Worm (Caenorhabditis elegans) whole organism, L2 larva: ENCODE data around the gene flor-1.

Source experiments
- C34F6.9 ChIP-seq: fragments of 150-350 bp; optimal IDR thresholded peaks from 2 replicates; lab custom pipeline; 2014; ENCODE audit warnings: missing biosample characterization, missing genetic modification characterization
- F13H6.1 ChIP-seq: sonication (generic microtip); optimal IDR thresholded peaks from 2 replicates; lab custom pipeline; 2016; ENCODE audit warnings: missing genetic modification characterization, missing compliant biosample characterization
- R02D3.7 ChIP-seq: fragments of 150-350 bp; optimal IDR thresholded peaks from 2 replicates; lab custom pipeline; 2014; ENCODE audit warnings: missing biosample characterization, missing genetic modification characterization
- Y55F3AM.14 ChIP-seq: fragments of 200-800 bp; sonication (Bioruptor generic); optimal IDR thresholded peaks from 2 replicates; lab custom pipeline; 2018; ENCODE audit warnings: mild to moderate bottlenecking, missing genetic modification characterization, missing compliant biosample characterization
- ZK546.5 ChIP-seq: sonication (generic microtip); optimal IDR thresholded peaks from 2 replicates; lab custom pipeline; 2017; ENCODE audit warnings: missing biosample characterization, missing genetic modification characterization
- alr-1 ChIP-seq: fragments of 150-350 bp; optimal IDR thresholded peaks from 2 replicates; lab custom pipeline; 2014; ENCODE audit warnings: missing biosample characterization, missing genetic modification characterization
- aly-2 ChIP-seq: fragments of 150-350 bp; optimal IDR thresholded peaks from 2 replicates; lab custom pipeline; 2014; ENCODE audit warnings: missing biosample characterization, missing genetic modification characterization
- ama-1 ChIP-seq: fragments of 150-350 bp; optimal IDR thresholded peaks from 2 replicates; lab custom pipeline; 2018; ENCODE audit warnings: inconsistent platforms
- blmp-1 ChIP-seq: sonication (generic microtip); optimal IDR thresholded peaks from 2 replicates; lab custom pipeline; 2017; ENCODE audit warnings: missing genetic modification characterization, mild to moderate bottlenecking, missing compliant biosample characterization, antibody characterized with exemption, moderate library complexity; ENCODE audit not compliant: insufficient read depth
- ceh-16 ChIP-seq: fragments of 150-350 bp; optimal IDR thresholded peaks from 2 replicates; lab custom pipeline; 2014; ENCODE audit warnings: missing biosample characterization, missing genetic modification characterization
- ceh-82 ChIP-seq: fragments of 150-350 bp; optimal IDR thresholded peaks from 2 replicates; lab custom pipeline; 2014; ENCODE audit warnings: missing biosample characterization, missing genetic modification characterization
- crh-2 ChIP-seq: sonication (generic microtip); optimal IDR thresholded peaks from 2 replicates; lab custom pipeline; 2017; ENCODE audit warnings: missing biosample characterization, missing genetic modification characterization
- dmd-4 ChIP-seq: sonication (generic microtip); optimal IDR thresholded peaks from 2 replicates; lab custom pipeline; 2017; ENCODE audit warnings: missing biosample characterization, missing genetic modification characterization
- egl-27 ChIP-seq: sonication (generic microtip); optimal IDR thresholded peaks from 3 replicates; lab custom pipeline; 2017; ENCODE audit warnings: missing biosample characterization, missing genetic modification reagents, missing genetic modification characterization
- elt-1 ChIP-seq: fragments of 150-350 bp; optimal IDR thresholded peaks from 2 replicates; lab custom pipeline; 2014; ENCODE audit warnings: missing biosample characterization, missing genetic modification characterization
- elt-3 ChIP-seq: sonication (generic microtip); optimal IDR thresholded peaks from 2 replicates; lab custom pipeline; 2017; ENCODE audit warnings: missing biosample characterization, missing genetic modification characterization
- fos-1 ChIP-seq: fragments of 150-350 bp; optimal IDR thresholded peaks from 2 replicates; lab custom pipeline; 2014; ENCODE audit warnings: missing biosample characterization, missing genetic modification characterization
- gmeb-1 ChIP-seq: fragments of 150-350 bp; optimal IDR thresholded peaks from 2 replicates; lab custom pipeline; 2014; ENCODE audit warnings: missing biosample characterization, missing genetic modification characterization
- lin-11 ChIP-seq: fragments of 150-350 bp; sonication (generic microtip); optimal IDR thresholded peaks from 2 replicates; lab custom pipeline; 2014; ENCODE audit warnings: missing biosample characterization, missing genetic modification characterization, inconsistent platforms, mixed read lengths
- lin-13 ChIP-seq: fragments of 150-350 bp; optimal IDR thresholded peaks from 2 replicates; lab custom pipeline; 2014; ENCODE audit warnings: missing biosample characterization, missing genetic modification reagents, missing genetic modification characterization
- lin-39 ChIP-seq: fragments of 150-350 bp; optimal IDR thresholded peaks from 2 replicates; lab custom pipeline; 2014; ENCODE audit warnings: missing biosample characterization, missing genetic modification reagents, missing genetic modification characterization
- lsy-2 ChIP-seq, 2 experiments: fragments of 150-350 bp in 1 of 2; sonication (generic microtip) in 1 of 2; optimal IDR thresholded peaks; 2 replicates each; lab custom pipeline; 2014 to 2017; ENCODE audit warnings: missing biosample characterization in 2 of 2, missing genetic modification characterization in 2 of 2
- mab-5 ChIP-seq: fragments of 150-350 bp; optimal IDR thresholded peaks from 2 replicates; lab custom pipeline; 2014; ENCODE audit warnings: missing biosample characterization, missing genetic modification characterization
- mbf-1 ChIP-seq: sonication (generic microtip); optimal IDR thresholded peaks from 2 replicates; lab custom pipeline; 2017; ENCODE audit warnings: missing biosample characterization, missing genetic modification characterization
- mdl-1 ChIP-seq, 2 experiments: fragments of 150-350 bp in 1 of 2; sonication (generic microtip) in 1 of 2; optimal IDR thresholded peaks; 2 replicates each; lab custom pipeline; 2017; ENCODE audit warnings: missing biosample characterization in 2 of 2, missing genetic modification characterization in 2 of 2
- nhr-10 ChIP-seq: sonication (generic microtip); optimal IDR thresholded peaks from 2 replicates; lab custom pipeline; 2017; ENCODE audit warnings: missing biosample characterization, missing genetic modification characterization
- nhr-11 ChIP-seq: fragments of 150-350 bp; optimal IDR thresholded peaks from 2 replicates; lab custom pipeline; 2014; ENCODE audit warnings: missing biosample characterization, missing genetic modification characterization
- nhr-12 ChIP-seq: fragments of 150-350 bp; optimal IDR thresholded peaks from 2 replicates; lab custom pipeline; 2014; ENCODE audit warnings: missing biosample characterization, missing genetic modification characterization
- nhr-129 ChIP-seq: fragments of 150-350 bp; optimal IDR thresholded peaks from 2 replicates; lab custom pipeline; 2014; ENCODE audit warnings: missing biosample characterization, missing genetic modification characterization
- nhr-21 ChIP-seq: fragments of 150-350 bp; optimal IDR thresholded peaks from 2 replicates; lab custom pipeline; 2014; ENCODE audit warnings: missing biosample characterization, missing genetic modification characterization
- nhr-23 ChIP-seq: fragments of 150-350 bp; optimal IDR thresholded peaks from 2 replicates; lab custom pipeline; 2014; ENCODE audit warnings: missing biosample characterization, missing genetic modification reagents, missing genetic modification characterization
- nhr-237 ChIP-seq: fragments of 150-350 bp; optimal IDR thresholded peaks from 2 replicates; lab custom pipeline; 2014; ENCODE audit warnings: missing biosample characterization, missing genetic modification characterization
- nhr-25 ChIP-seq: fragments of 150-350 bp; sonication (generic microtip); optimal IDR thresholded peaks from 3 replicates; lab custom pipeline; 2014; ENCODE audit warnings: missing biosample characterization, missing genetic modification characterization
- nhr-6 ChIP-seq: fragments of 150-350 bp; optimal IDR thresholded peaks from 2 replicates; lab custom pipeline; 2014; ENCODE audit warnings: missing biosample characterization, missing genetic modification characterization
- nhr-77 ChIP-seq: fragments of 150-350 bp; optimal IDR thresholded peaks from 2 replicates; lab custom pipeline; 2014; ENCODE audit warnings: missing biosample characterization, missing genetic modification characterization
- peb-1 ChIP-seq: fragments of 150-350 bp; optimal IDR thresholded peaks from 2 replicates; lab custom pipeline; 2014; ENCODE audit warnings: missing biosample characterization, missing genetic modification characterization
- sem-4 ChIP-seq: fragments of 150-350 bp; optimal IDR thresholded peaks from 2 replicates; lab custom pipeline; 2014; ENCODE audit warnings: missing biosample characterization, missing genetic modification reagents, missing genetic modification characterization
- skn-1 ChIP-seq: sonication (generic microtip); optimal IDR thresholded peaks from 2 replicates; lab custom pipeline; 2017; ENCODE audit warnings: missing biosample characterization, missing genetic modification characterization
- sma-3 ChIP-seq: sonication (generic microtip); optimal IDR thresholded peaks from 2 replicates; lab custom pipeline; 2016; ENCODE audit warnings: missing genetic modification reagents, missing genetic modification characterization, missing compliant biosample characterization
- sma-9 ChIP-seq, 2 experiments: fragments of 150-350 bp in 1 of 2; sonication (generic microtip) in 1 of 2; optimal IDR thresholded peaks; 2 replicates each; lab custom pipeline; 2014 to 2016; ENCODE audit warnings: missing genetic modification characterization in 2 of 2, mild to moderate bottlenecking in 1 of 2, missing biosample characterization in 1 of 2, missing compliant biosample characterization in 1 of 2, missing genetic modification reagents in 1 of 2, moderate library complexity in 1 of 2
- snpc-4 ChIP-seq: fragments of 150-350 bp; optimal IDR thresholded peaks from 2 replicates; lab custom pipeline; 2014; ENCODE audit warnings: missing biosample characterization, missing genetic modification characterization
- unc-39 ChIP-seq: fragments of 150-350 bp; optimal IDR thresholded peaks from 2 replicates; lab custom pipeline; 2014; ENCODE audit warnings: missing biosample characterization, missing genetic modification characterization
- unc-55 ChIP-seq: fragments of 150-350 bp; sonication (generic microtip); optimal IDR thresholded peaks from 3 replicates; lab custom pipeline; 2014; ENCODE audit warnings: missing biosample characterization, missing genetic modification reagents, missing genetic modification characterization
- unc-62 ChIP-seq: fragments of 150-350 bp; optimal IDR thresholded peaks from 2 replicates; lab custom pipeline; 2014; ENCODE audit warnings: missing biosample characterization, missing genetic modification reagents, missing genetic modification characterization
- zag-1 ChIP-seq: fragments of 150-350 bp; optimal IDR thresholded peaks from 2 replicates; lab custom pipeline; 2014; ENCODE audit warnings: missing biosample characterization, missing genetic modification characterization
- ztf-1 ChIP-seq: fragments of 200-800 bp; sonication (Bioruptor generic); conservative IDR thresholded peaks from 2 replicates; pipeline ENCODE4 v1.3.6; 2022; ENCODE audit warnings: missing genetic modification characterization, missing compliant biosample characterization
- ztf-11 ChIP-seq: sonication (generic microtip); optimal IDR thresholded peaks from 2 replicates; lab custom pipeline; 2017; ENCODE audit warnings: missing biosample characterization, missing genetic modification characterization
- ztf-4 ChIP-seq: fragments of 150-350 bp; optimal IDR thresholded peaks from 2 replicates; lab custom pipeline; 2014; ENCODE audit warnings: missing biosample characterization, missing genetic modification characterization

The flor-1 gene

DNA sequence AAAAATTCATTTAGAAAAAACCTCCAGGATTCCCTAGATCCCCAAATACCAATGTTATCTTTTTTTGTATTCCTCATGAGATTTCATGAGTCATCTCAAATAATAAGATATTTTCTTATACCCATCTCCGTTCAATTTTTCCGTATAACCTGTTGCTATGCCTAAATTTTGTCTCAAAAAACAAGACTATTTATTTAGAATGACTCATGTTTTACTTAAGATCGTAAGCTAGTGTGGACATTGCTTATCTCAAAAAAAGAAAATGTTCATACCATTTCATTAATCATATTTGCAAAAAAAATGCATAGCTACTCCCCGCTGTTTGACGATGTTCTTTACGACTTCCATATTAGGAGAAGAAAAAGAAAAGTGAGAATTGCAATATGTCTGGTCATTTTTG is 20.8 kb upstream of the flor-1 start, which contains the start of gene K08F9.3:
TSS of gene K08F9.3 (plus strand) at position 301 of the 400 bp plus-strand sequence.
- TF ChIP-seq aly-2 (tag; lab: Kevin White, UChicago), result no peak
- TF ChIP-seq nhr-11, result no peak
- TF ChIP-seq ceh-82 (tag; lab: Kevin White, UChicago), result no peak
- TF ChIP-seq elt-3 (tag; lab: Kevin White, UChicago), result no peak

ce11 chrV:15139811-15140210 is 20.4 kb upstream of the flor-1 start:
- TF ChIP-seq nhr-21 (tag; lab: Kevin White, UChicago) (no peak), nhr-23 (no peak), unc-55 (GFP tag; lab: Kevin White, UChicago) (no peak), aly-2 (tag; lab: Kevin White, UChicago) (no peak), fos-1 (tag; lab: Kevin White, UChicago) (peak; percentile 42), skn-1 (tag; lab: Kevin White, UChicago) (no peak), nhr-25 (tag; lab: Kevin White, UChicago) (no peak)
- TF ChIP-seq, all 48 proteins: peak for 1

DNA sequence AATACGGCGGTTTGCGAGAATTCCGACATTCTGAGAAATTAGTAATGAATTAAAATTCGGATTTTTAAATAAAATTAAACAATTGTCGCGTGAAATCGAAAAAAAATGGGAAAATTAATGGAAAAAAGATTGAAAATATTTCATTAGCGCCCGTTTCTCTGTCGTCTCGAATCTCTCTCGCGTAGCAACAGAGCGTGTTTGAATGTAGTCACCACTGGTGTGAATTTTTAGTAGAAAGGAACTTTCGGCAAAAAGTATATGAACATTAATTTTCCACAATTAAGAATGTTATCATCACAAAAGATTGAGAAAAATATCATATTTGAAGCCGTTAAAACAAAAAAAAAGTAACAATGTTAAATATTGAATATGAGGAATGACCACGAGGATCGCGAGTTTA is 17.4 kb upstream of the flor-1 start, which contains the start of gene aipl-1:
TSS of gene aipl-1 (minus strand) at position 30 of the 400 bp plus-strand sequence.
- TF ChIP-seq F13H6.1 (peak; percentile 56), lsy-2 (tag; optimal IDR thresholded peaks at IDR 0.05; lab: Kevin White, UChicago) (peak in 1 of 2 experiments; percentile 87), ztf-11 (tag; lab: Kevin White, UChicago) (no peak), elt-1 (tag; lab: Kevin White, UChicago) (no peak), zag-1 (peak; percentile 59), aly-2 (tag; lab: Kevin White, UChicago) (no peak), blmp-1 (tag; lab: Kevin White, UChicago) (peak; percentile 72), gmeb-1 (tag; lab: Kevin White, UChicago) (peak; percentile 87), unc-39 (tag; lab: Kevin White, UChicago) (no peak), snpc-4 (tag; lab: Kevin White, UChicago) (peak; percentile 68), ztf-4 (tag; lab: Kevin White, UChicago) (peak; percentile 16), ztf-1 (GFP tag; lab: Robert Waterston, UW) (no peak), nhr-237 (tag; lab: Kevin White, UChicago) (no peak), C34F6.9 (tag; lab: Kevin White, UChicago) (peak; percentile 90), elt-3 (tag; lab: Kevin White, UChicago) (no peak), R02D3.7 (tag; lab: Kevin White, UChicago) (no peak), nhr-21 (tag; lab: Kevin White, UChicago) (peak; percentile 60), lin-11 (no peak), skn-1 (tag; lab: Kevin White, UChicago) (no peak), nhr-25 (tag; lab: Kevin White, UChicago) (no peak), Y55F3AM.14 (GFP tag; lab: Kevin White, UChicago) (no peak), nhr-11 (no peak), crh-2 (tag; lab: Kevin White, UChicago) (peak; percentile 79), nhr-129 (tag; lab: Kevin White, UChicago) (peak; percentile 86), unc-62 (GFP tag; lab: Kevin White, UChicago) (no peak), peb-1 (tag; lab: Kevin White, UChicago) (no peak), nhr-23 (no peak), mbf-1 (tag; lab: Kevin White, UChicago) (no peak), nhr-6 (tag; lab: Kevin White, UChicago) (no peak), nhr-10 (tag; lab: Kevin White, UChicago) (no peak), alr-1 (no peak), lin-13 (GFP tag; lab: Kevin White, UChicago) (peak; percentile 83), dmd-4 (tag; lab: Kevin White, UChicago) (no peak), unc-55 (GFP tag; lab: Kevin White, UChicago) (peak; percentile 97), fos-1 (tag; lab: Kevin White, UChicago) (peak; percentile 72), ceh-82 (tag; lab: Kevin White, UChicago) (peak; percentile 52), mab-5 (tag; lab: Kevin White, UChicago) (no peak), sma-9 (GFP tag; optimal IDR thresholded peaks at IDR 0.05; lab: Kevin White, UChicago) (peak; percentile 79), sma-9 (tag; optimal IDR thresholded peaks at IDR 0.05; lab: Kevin White, UChicago) (no peak), ceh-16 (tag; lab: Kevin White, UChicago) (no peak), nhr-12 (tag; lab: Kevin White, UChicago) (no peak), mdl-1 (tag; optimal IDR thresholded peaks at IDR 0.05; lab: Kevin White, UChicago) (no peak), lin-39 (tag; lab: Kevin White, UChicago) (no peak), ama-1 (lab: Kevin White, UChicago) (no peak), sem-4 (tag; lab: Kevin White, UChicago) (peak; percentile 3), sma-3 (GFP tag; lab: Kevin White, UChicago) (peak; percentile 63), nhr-77 (no peak), ZK546.5 (tag; lab: Kevin White, UChicago) (no peak), egl-27 (peak; percentile 21)
- TF ChIP-seq, all 48 proteins: peak for 19
